Fruit fly (Drosophila melanogaster): ENCODE measurements around the gene spo.

DNA sequence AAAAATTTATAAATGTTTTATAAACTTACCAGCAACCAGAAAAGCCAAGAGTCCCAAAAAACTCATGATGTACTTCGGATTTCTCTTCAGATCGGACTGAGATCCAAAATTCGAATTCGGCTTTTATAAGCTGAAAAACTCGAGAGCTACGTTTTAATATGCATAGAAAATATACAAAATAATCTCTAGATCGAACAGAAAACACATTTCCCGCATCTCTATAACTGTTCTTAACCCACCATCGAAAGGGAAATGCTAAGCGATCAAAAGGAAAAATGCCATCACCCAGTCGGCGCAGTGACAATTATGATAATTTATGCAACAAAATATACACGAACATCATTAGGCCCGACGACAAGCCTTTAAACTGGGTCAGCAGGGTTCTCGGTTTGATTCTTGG is 7.2 kb upstream of the spo start, which contains the start of gene CG10591:
- TF ChIP-seq CG8478 (optimal IDR thresholded peaks at IDR 0.05) (no peak), CTCF (optimal IDR thresholded peaks at IDR 0.05) (no peak)
